Fruit fly (Drosophila melanogaster) whole organism, embryonic: Measurements from ENCODE around the gene CG2540.

Experiments used
- B-H2 ChIP-seq: fragments of 200-800 bp; sonication (Bioruptor generic); optimal IDR thresholded peaks from 2 replicates; lab custom pipeline; 2018; ENCODE audit warnings: missing biosample characterization, mild to moderate bottlenecking, missing genetic modification characterization
- CG11695 ChIP-seq: fragments of 200-800 bp; sonication (Bioruptor generic); IDR thresholded peaks from 3 replicates; pipeline ENCODE4 v1.3.6; 2022; ENCODE audit warnings: missing biosample characterization, missing genetic modification characterization
- CG12104 ChIP-seq: fragments of 200-800 bp; sonication (Bioruptor generic); optimal IDR thresholded peaks from 3 replicates; lab custom pipeline; 2016; ENCODE audit warnings: missing biosample characterization, missing genetic modification characterization
- CG1233 ChIP-seq: fragments of 200-800 bp; sonication (Bioruptor generic); optimal IDR thresholded peaks from 4 replicates; lab custom pipeline; 2018; ENCODE audit warnings: missing biosample characterization, mild to moderate bottlenecking, missing genetic modification characterization
- CG12391 ChIP-seq: fragments of 200-800 bp; sonication (Bioruptor generic); optimal IDR thresholded peaks from 3 replicates; lab custom pipeline; 2018; ENCODE audit warnings: missing biosample characterization, mild to moderate bottlenecking, missing genetic modification characterization, moderate library complexity
- CG14014 ChIP-seq: fragments of 200-800 bp; sonication (Bioruptor generic); IDR thresholded peaks from 2 replicates; pipeline ENCODE4 v1.3.6; 2022; ENCODE audit warnings: missing biosample characterization, missing genetic modification characterization
- CG14710 ChIP-seq: fragments of 200-800 bp; sonication (Bioruptor generic); optimal IDR thresholded peaks from 3 replicates; lab custom pipeline; 2019; ENCODE audit warnings: missing biosample characterization, mild to moderate bottlenecking, missing genetic modification characterization, moderate library complexity
- CG15514 ChIP-seq: fragments of 200-800 bp; sonication (Bioruptor generic); optimal IDR thresholded peaks from 3 replicates; lab custom pipeline; 2017; ENCODE audit warnings: missing biosample characterization, missing genetic modification characterization, mild to moderate bottlenecking, moderate library complexity, missing genetic modification reagents
- CG1603 ChIP-seq: fragments of 200-800 bp; sonication (Bioruptor generic); optimal IDR thresholded peaks from 2 replicates; lab custom pipeline; 2019; ENCODE audit warnings: missing biosample characterization, mild to moderate bottlenecking, missing genetic modification characterization, moderate library complexity
- CG17359 ChIP-seq: fragments of 200-800 bp; sonication (Bioruptor generic); optimal IDR thresholded peaks from 3 replicates; lab custom pipeline; 2018; ENCODE audit warnings: missing biosample characterization, mild to moderate bottlenecking, missing genetic modification characterization, moderate library complexity
- CG17912 ChIP-seq: fragments of 200-800 bp; sonication (Bioruptor generic); optimal IDR thresholded peaks from 2 replicates; lab custom pipeline; 2018; ENCODE audit warnings: missing biosample characterization, mild to moderate bottlenecking, missing genetic modification characterization
- CG18262 ChIP-seq: fragments of 200-800 bp; optimal IDR thresholded peaks from 3 replicates; lab custom pipeline; 2019; ENCODE audit warnings: missing biosample characterization, mild to moderate bottlenecking, missing genetic modification characterization, moderate library complexity
- CG1832 ChIP-seq: fragments of 200-800 bp; sonication (Bioruptor generic); optimal IDR thresholded peaks from 2 replicates; lab custom pipeline; 2017; ENCODE audit warnings: missing biosample characterization, mild to moderate bottlenecking, missing genetic modification characterization, inconsistent platforms
- CG2129 ChIP-seq: fragments of 200-800 bp; sonication (Bioruptor generic); IDR thresholded peaks from 2 replicates; pipeline ENCODE4 v1.3.6; 2022; ENCODE audit warnings: missing biosample characterization, missing genetic modification characterization; ENCODE audit not compliant: partially characterized antibody
- CG2678 ChIP-seq: fragments of 200-800 bp; sonication (Bioruptor generic); optimal IDR thresholded peaks from 3 replicates; lab custom pipeline; 2019; ENCODE audit warnings: missing biosample characterization, mild to moderate bottlenecking, missing genetic modification characterization, moderate library complexity
- CG3726 ChIP-seq: fragments of 200-800 bp; sonication (Bioruptor generic); IDR thresholded peaks from 3 replicates; pipeline ENCODE4, ENCODE4 v1.3.6; 2022; ENCODE audit warnings: missing biosample characterization, missing genetic modification characterization
- CG4730 ChIP-seq: fragments of 200-800 bp; sonication (Bioruptor generic); IDR thresholded peaks from 2 replicates; pipeline ENCODE4 v1.3.6; 2022; ENCODE audit warnings: missing biosample characterization, missing genetic modification characterization
- CG9609 ChIP-seq: fragments of 200-800 bp; sonication (Bioruptor generic); optimal IDR thresholded peaks from 3 replicates; lab custom pipeline; 2016; ENCODE audit warnings: missing biosample characterization, missing genetic modification characterization
- CG9932 ChIP-seq: fragments of 200-800 bp; sonication (Bioruptor generic); IDR thresholded peaks from 2 replicates; pipeline ENCODE4 v1.3.6; 2022; ENCODE audit warnings: missing biosample characterization, missing genetic modification characterization
- CHES-1-like ChIP-seq: fragments of 200-800 bp; sonication (Bioruptor generic); optimal IDR thresholded peaks from 2 replicates; lab custom pipeline; 2016; ENCODE audit warnings: missing biosample characterization, missing genetic modification characterization
- Doc2 ChIP-seq: fragments of 200-800 bp; sonication (Bioruptor generic); IDR thresholded peaks from 2 replicates; pipeline ENCODE4 v1.3.6; 2022; ENCODE audit warnings: missing biosample characterization, missing genetic modification characterization
- Drgx ChIP-seq: fragments of 200-800 bp; sonication (Bioruptor generic); IDR thresholded peaks from 2 replicates; pipeline ENCODE4 v1.3.6; 2022; ENCODE audit warnings: missing biosample characterization, missing genetic modification characterization
- Hr39 ChIP-seq: fragments of >200 bp; optimal IDR thresholded peaks from 2 replicates; lab custom pipeline; 2017
- Jarid2 ChIP-seq: fragments of 200-800 bp; sonication (Bioruptor generic); optimal IDR thresholded peaks from 3 replicates; lab custom pipeline; 2017; ENCODE audit warnings: mild to moderate bottlenecking, missing biosample characterization, missing genetic modification reagents, missing genetic modification characterization
- NC2α ChIP-seq: fragments of 200-800 bp; sonication (Bioruptor generic); optimal IDR thresholded peaks from 2 replicates; lab custom pipeline; 2016; ENCODE audit warnings: missing biosample characterization, missing genetic modification characterization
- Nf-YA ChIP-seq: fragments of 200-800 bp; sonication (Bioruptor generic); IDR thresholded peaks from 2 replicates; pipeline ENCODE4 v1.3.6; 2022; ENCODE audit warnings: missing biosample characterization, missing genetic modification characterization
- Nf-YB ChIP-seq: fragments of 200-800 bp; sonication (Bioruptor generic); optimal IDR thresholded peaks from 3 replicates; lab custom pipeline; 2019; ENCODE audit warnings: missing biosample characterization, mild to moderate bottlenecking, missing genetic modification characterization, moderate library complexity
- Taf1 ChIP-seq: fragments of 200-800 bp; sonication (Bioruptor generic); IDR thresholded peaks from 2 replicates; pipeline ENCODE4 v1.3.6; 2022; ENCODE audit warnings: missing biosample characterization, missing genetic modification characterization
- abd-A ChIP-seq: fragments of 200-800 bp; sonication (Bioruptor generic); optimal IDR thresholded peaks from 3 replicates; lab custom pipeline; 2019; ENCODE audit warnings: missing biosample characterization, mild to moderate bottlenecking, missing genetic modification characterization, moderate library complexity
- ato ChIP-seq: fragments of 200-800 bp; sonication (Bioruptor generic); IDR thresholded peaks from 2 replicates; pipeline ENCODE4 v1.3.6; 2022; ENCODE audit warnings: missing biosample characterization, missing genetic modification characterization; ENCODE audit not compliant: partially characterized antibody
- bsh ChIP-seq, 2 experiments: fragments of 200-800 bp; sonication (Bioruptor generic); optimal IDR thresholded peaks; 2 replicates each; lab custom pipeline; 2017 to 2018; ENCODE audit warnings: mild to moderate bottlenecking in 2 of 2, missing biosample characterization in 2 of 2, missing genetic modification characterization in 2 of 2, moderate library complexity in 1 of 2
- corto ChIP-seq: fragments of 200-800 bp; sonication (Bioruptor generic); optimal IDR thresholded peaks from 2 replicates; lab custom pipeline; 2016; ENCODE audit warnings: missing biosample characterization, mild to moderate bottlenecking, missing genetic modification characterization, moderate library complexity
- dan ChIP-seq: fragments of 200-800 bp; sonication (Bioruptor generic); IDR thresholded peaks from 2 replicates; pipeline ENCODE4 v1.3.6; 2022; ENCODE audit warnings: missing biosample characterization, missing genetic modification characterization
- dmrt99B ChIP-seq: fragments of 200-800 bp; sonication (Bioruptor generic); optimal IDR thresholded peaks from 2 replicates; lab custom pipeline; 2018; ENCODE audit warnings: missing biosample characterization, mild to moderate bottlenecking, missing genetic modification characterization, moderate library complexity
- emc ChIP-seq: fragments of 200-800 bp; sonication (Bioruptor generic); optimal IDR thresholded peaks from 2 replicates; lab custom pipeline; 2016; ENCODE audit warnings: missing biosample characterization, missing genetic modification characterization
- ewg ChIP-seq: fragments of 200-800 bp; sonication (Bioruptor generic); optimal IDR thresholded peaks from 3 replicates; lab custom pipeline; 2017; ENCODE audit warnings: mild to moderate bottlenecking, missing biosample characterization, missing genetic modification reagents, missing genetic modification characterization
- gcm ChIP-seq: fragments of 200-800 bp; sonication (Bioruptor generic); optimal IDR thresholded peaks from 2 replicates; lab custom pipeline; 2019; ENCODE audit warnings: missing biosample characterization, mild to moderate bottlenecking, missing genetic modification characterization, moderate library complexity
- ham ChIP-seq: fragments of 200-800 bp; sonication (Bioruptor generic); IDR thresholded peaks from 2 replicates; pipeline ENCODE4 v1.3.6; 2022; ENCODE audit warnings: missing biosample characterization, missing genetic modification characterization
- lilli ChIP-seq: fragments of 200-800 bp; sonication (Bioruptor generic); optimal IDR thresholded peaks from 3 replicates; lab custom pipeline; 2016; ENCODE audit warnings: missing biosample characterization, missing genetic modification characterization
- lov ChIP-seq, 2 experiments: fragments of 200-800 bp in 1 of 2; fragments of >200 bp in 1 of 2; sonication (Bioruptor generic) in 1 of 2; IDR thresholded peaks in 1 of 2; optimal IDR thresholded peaks in 1 of 2; 2 replicates in 1 of 2; 3 replicates in 1 of 2; pipeline versions ENCODE4 v1.3.6 to Lab custom; 2017 to 2022; ENCODE audit warnings: missing biosample characterization in 1 of 2, missing genetic modification characterization in 1 of 2
- nom ChIP-seq: fragments of 200-800 bp; sonication (Bioruptor generic); optimal IDR thresholded peaks from 2 replicates; lab custom pipeline; 2017; ENCODE audit warnings: missing biosample characterization, missing genetic modification characterization, mild to moderate bottlenecking, moderate library complexity, missing genetic modification reagents
- odd ChIP-seq: fragments of 200-800 bp; sonication (Bioruptor generic); optimal IDR thresholded peaks from 2 replicates; lab custom pipeline; 2017; ENCODE audit warnings: missing biosample characterization, mild to moderate bottlenecking, missing genetic modification characterization
- peb ChIP-seq: fragments of 200-800 bp; sonication (Bioruptor generic); IDR thresholded peaks from 2 replicates; pipeline ENCODE4 v1.3.6; 2022; ENCODE audit warnings: missing biosample characterization, missing genetic modification characterization
- psq ChIP-seq: fragments of 200-800 bp; sonication (Bioruptor generic); optimal IDR thresholded peaks from 2 replicates; lab custom pipeline; 2017; ENCODE audit warnings: missing biosample characterization, missing genetic modification characterization
- rib ChIP-seq: fragments of 200-800 bp; sonication (Bioruptor generic); IDR thresholded peaks from 2 replicates; pipeline ENCODE4 v1.3.6; 2022; ENCODE audit warnings: missing biosample characterization, missing genetic modification characterization
- row ChIP-seq: fragments of 200-800 bp; sonication (Bioruptor generic); IDR thresholded peaks from 3 replicates; pipeline ENCODE4 v1.3.6; 2022; ENCODE audit warnings: missing biosample characterization, missing genetic modification characterization
- sr ChIP-seq: fragments of 200-800 bp; sonication (Bioruptor generic); IDR thresholded peaks from 3 replicates; pipeline ENCODE4 v1.3.6; 2022; ENCODE audit warnings: missing biosample characterization, missing genetic modification characterization
- tio ChIP-seq: fragments of 200-800 bp; sonication (Bioruptor generic); optimal IDR thresholded peaks from 2 replicates; lab custom pipeline; 2017; ENCODE audit warnings: missing biosample characterization, missing genetic modification characterization, inconsistent platforms
- zfh1 ChIP-seq: fragments of 200-800 bp; sonication (Bioruptor generic); IDR thresholded peaks from 3 replicates; pipeline ENCODE4 v1.3.6; 2022; ENCODE audit warnings: missing biosample characterization, missing genetic modification characterization

CG2540 gene

dm6 chrX:12676554-12677336 is 47.1 kb downstream of the CG2540 start (continued):
- TF ChIP-seq CG1603 (tag; lab: Kevin White, UChicago) = no peak
- TF ChIP-seq zfh1 = no peak
- TF ChIP-seq CG9609 (GFP tag; lab: Kevin White, UChicago) = no peak
- peak; percentile 1 for TF ChIP-seq corto
- TF ChIP-seq CG2129 = no peak
- TF ChIP-seq peb (GFP tag; lab: Robert Waterston, UW) = no peak
- TF ChIP-seq row (GFP tag; lab: Robert Waterston, UW) = peak; percentile 43; the same call in 2 of the 3 replicates
- TF ChIP-seq CG18262 (tag; lab: Kevin White, UChicago) = no peak
- peak; percentile 28 for TF ChIP-seq psq (GFP tag; lab: Kevin White, UChicago)
- TF ChIP-seq lilli (GFP tag; lab: Kevin White, UChicago) = peak; percentile 19
- no peak for TF ChIP-seq CG17912 (GFP tag; lab: Kevin White, UChicago)
- peak; percentile 70 for TF ChIP-seq CG1832 (GFP tag; lab: Kevin White, UChicago)
- TF ChIP-seq Nf-YB (GFP tag; lab: Kevin White, UChicago) = peak; percentile 54
- TF ChIP-seq lov (optimal IDR thresholded peaks at IDR 0.05; lab: Kevin White, UChicago) = no peak
- TF ChIP-seq lov (GFP tag; IDR thresholded peaks at IDR 0.05; lab: Robert Waterston, UW) = no peak
- peak; percentile 7 for TF ChIP-seq CG12391 (tag; lab: Kevin White, UChicago)
- TF ChIP-seq CG9932 (GFP tag; lab: Robert Waterston, UW) = no peak
- no peak for TF ChIP-seq ato
- no peak for TF ChIP-seq gcm (GFP tag; lab: Kevin White, UChicago)
- no peak for TF ChIP-seq CG14014
- peak; percentile 75 for TF ChIP-seq ewg (GFP tag; lab: Kevin White, UChicago)
- no peak for TF ChIP-seq CG11695 (GFP tag; lab: Robert Waterston, UW)
- TF ChIP-seq CG17359 (tag; lab: Kevin White, UChicago) = peak; percentile 28
- no peak for TF ChIP-seq dan (GFP tag; lab: Robert Waterston, UW)
- peak; percentile 95 for TF ChIP-seq nom
- no peak for TF ChIP-seq emc (GFP tag; lab: Kevin White, UChicago)
- TF ChIP-seq CG14710 = peak; percentile 4
- no peak for TF ChIP-seq Doc2 (GFP tag; lab: Robert Waterston, UW)
- TF ChIP-seq sr = no peak
- TF ChIP-seq Taf1 (GFP tag; lab: Robert Waterston, UW) = no peak
- peak in 1 of 2 experiments; percentile 69 for TF ChIP-seq bsh (GFP tag; optimal IDR thresholded peaks at IDR 0.05; lab: Kevin White, UChicago)
- TF ChIP-seq CG4730 (GFP tag; lab: Robert Waterston, UW) = no peak
- TF ChIP-seq Hr39 (lab: Kevin White, UChicago) = no peak
- peak; percentile 89 for TF ChIP-seq abd-A (tag; lab: Kevin White, UChicago)
- TF ChIP-seq CG3726 = no peak
- TF ChIP-seq tio (GFP tag; lab: Kevin White, UChicago) = no peak
- TF ChIP-seq CG12104 = no peak
- TF ChIP-seq CG1233 = no peak
- no peak for TF ChIP-seq ham (GFP tag; lab: Robert Waterston, UW)
- no peak for TF ChIP-seq odd (GFP tag; lab: Kevin White, UChicago)
- peak; percentile 4 for TF ChIP-seq B-H2 (GFP tag; lab: Kevin White, UChicago)
- TF ChIP-seq Nf-YA = no peak
- peak; percentile 86 for TF ChIP-seq Drgx (GFP tag; lab: Robert Waterston, UW)
- TF ChIP-seq NC2α (GFP tag; lab: Kevin White, UChicago) = no peak
- no peak for TF ChIP-seq CG15514 (GFP tag; lab: Kevin White, UChicago)
- TF ChIP-seq CG2678 = peak; percentile 16
- no peak for TF ChIP-seq CHES-1-like
- TF ChIP-seq Jarid2 (GFP tag; lab: Kevin White, UChicago) = no peak
- TF ChIP-seq dmrt99B (tag; lab: Kevin White, UChicago) = peak; percentile 23
- 0 out of 2 replicates have a peak, but pooled peaks have one; percentile 21 for TF ChIP-seq rib (GFP tag; lab: Robert Waterston, UW)
